Fruit fly (Drosophila melanogaster) whole organism, embryonic: Measurements from ENCODE around the gene eEF1alpha2.

Experiments used
- CG10147 ChIP-seq: fragments of 200-800 bp; sonication (Bioruptor generic); optimal IDR thresholded peaks from 2 replicates; lab custom pipeline; 2019; ENCODE audit warnings: missing biosample characterization, mild to moderate bottlenecking, missing genetic modification characterization, moderate library complexity
- CG12071 ChIP-seq: fragments of 200-800 bp; sonication (Bioruptor generic); optimal IDR thresholded peaks from 3 replicates; lab custom pipeline; 2018; ENCODE audit warnings: missing biosample characterization, mild to moderate bottlenecking, missing genetic modification characterization
- CG12659 ChIP-seq: fragments of 200-800 bp; sonication (Bioruptor generic); optimal IDR thresholded peaks from 3 replicates; lab custom pipeline; 2017; ENCODE audit warnings: mild to moderate bottlenecking, missing biosample characterization, missing genetic modification reagents, missing genetic modification characterization
- CG14441 ChIP-seq: fragments of 200-800 bp; sonication (Bioruptor generic); IDR thresholded peaks from 2 replicates; pipeline ENCODE4 v1.3.6; 2022; ENCODE audit warnings: missing biosample characterization, missing genetic modification characterization
- CG30403 ChIP-seq: fragments of 200-800 bp; sonication (Bioruptor generic); optimal IDR thresholded peaks from 3 replicates; lab custom pipeline; 2016; ENCODE audit warnings: missing biosample characterization, missing genetic modification characterization
- CG4404 ChIP-seq: fragments of 200-800 bp; sonication (Bioruptor generic); IDR thresholded peaks from 2 replicates; pipeline ENCODE4 v1.3.6; 2022; ENCODE audit warnings: missing biosample characterization, missing genetic modification characterization
- CHES-1-like ChIP-seq: fragments of 200-800 bp; sonication (Bioruptor generic); optimal IDR thresholded peaks from 2 replicates; lab custom pipeline; 2016; ENCODE audit warnings: missing biosample characterization, missing genetic modification characterization
- chn ChIP-seq: fragments of 200-800 bp; sonication (Bioruptor generic); optimal IDR thresholded peaks from 2 replicates; lab custom pipeline; 2016; ENCODE audit warnings: missing biosample characterization, missing genetic modification characterization
- grn ChIP-seq: fragments of 200-800 bp; sonication (Bioruptor generic); optimal IDR thresholded peaks from 3 replicates; lab custom pipeline; 2017; ENCODE audit warnings: missing biosample characterization, missing genetic modification characterization
- so ChIP-seq: fragments of 200-800 bp; sonication (Bioruptor generic); IDR thresholded peaks from 3 replicates; pipeline ENCODE4 v1.3.6; 2022; ENCODE audit warnings: missing biosample characterization, missing genetic modification characterization
- tup ChIP-seq: fragments of 200-800 bp; sonication (Bioruptor generic); optimal IDR thresholded peaks from 2 replicates; lab custom pipeline; 2016; ENCODE audit warnings: missing biosample characterization, mild to moderate bottlenecking, missing genetic modification characterization, moderate library complexity
- tx ChIP-seq: fragments of 200-800 bp; sonication (Bioruptor generic); optimal IDR thresholded peaks from 2 replicates; lab custom pipeline; 2016; ENCODE audit warnings: missing biosample characterization, missing genetic modification characterization

dm6 chr3R:31748093-31748996, 10.1 kb downstream of the eEF1alpha2 start:
- TF ChIP-seq CG14441 (GFP tag; lab: Robert Waterston, UW) (no peak), CG12659 (GFP tag; lab: Kevin White, UChicago) (no peak), so (GFP tag; lab: Robert Waterston, UW) (no peak), CG30403 (GFP tag; lab: Kevin White, UChicago) (no peak), tup (no peak), tx (GFP tag; lab: Kevin White, UChicago) (no peak), grn (GFP tag; lab: Kevin White, UChicago) (no peak), CG12071 (GFP tag; lab: Kevin White, UChicago) (peak; percentile 29), CHES-1-like (peak; percentile 33), CG4404 (GFP tag; lab: Robert Waterston, UW) (no peak), chn (peak; percentile 7), CG10147 (GFP tag; lab: Kevin White, UChicago) (no peak)
